Worm (Caenorhabditis elegans) whole organism, L4/young adult: Measurements from ENCODE around the gene srv-24.

Experiments used
- W03F9.2 ChIP-seq: fragments of 150-350 bp; optimal IDR thresholded peaks from 2 replicates; lab custom pipeline; 2014; ENCODE audit warnings: missing biosample characterization, missing genetic modification characterization
- dao-5 ChIP-seq: sonication (generic microtip); optimal IDR thresholded peaks from 2 replicates; lab custom pipeline; 2016; ENCODE audit warnings: missing genotype, missing genetic modification characterization, moderate library complexity, missing compliant biosample characterization
- him-1 ChIP-seq: sonication (generic microtip); optimal IDR thresholded peaks from 2 replicates; lab custom pipeline; 2016; ENCODE audit warnings: missing genotype, missing genetic modification reagents, missing genetic modification characterization, missing compliant biosample characterization

DNA sequence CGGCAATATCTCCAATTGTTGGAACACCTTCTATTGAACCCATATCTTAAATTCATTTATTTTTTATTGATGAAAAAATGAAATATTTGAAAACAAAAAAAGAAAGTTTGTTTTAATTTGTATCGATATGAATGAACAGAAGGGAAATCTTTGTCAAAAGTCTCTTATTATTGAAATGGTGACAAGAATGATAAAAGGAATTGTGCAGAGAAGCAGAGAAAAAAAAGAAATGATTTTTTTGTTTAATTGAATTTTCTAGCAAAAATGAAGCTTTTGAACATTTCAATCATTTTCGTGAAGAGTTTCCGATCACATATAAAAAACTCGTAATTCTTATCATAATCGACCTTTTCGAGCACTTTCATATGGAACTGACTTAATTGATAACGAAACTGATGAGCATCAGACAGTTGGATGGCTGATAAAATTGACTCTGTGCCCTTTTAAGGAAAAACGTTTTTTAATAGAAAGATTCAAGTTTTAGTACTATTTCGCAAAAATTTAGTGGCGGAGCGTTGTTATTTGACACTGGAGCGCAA lies 14.9 kb downstream of the srv-24 start, which contains the start of the genes aat-4 and T13A10.1:
- no peak for TF ChIP-seq W03F9.2 (tag; lab: Kevin White, UChicago)
- TF ChIP-seq him-1 (tag; lab: Kevin White, UChicago) = no peak
- TF ChIP-seq dao-5 (tag; lab: Kevin White, UChicago) = no peak
